Worm (Caenorhabditis elegans) whole organism, L4 larva: Measurements from ENCODE around the gene R05F9.9.
A peak's percentile ranks its signal among the peaks of the same experiment; 100 is the strongest.

ENCODE experiments used
- D1046.2 ChIP-seq: fragments of 200-800 bp; sonication (Bioruptor generic); IDR thresholded peaks from 2 replicates; pipeline ENCODE4 v1.3.6; 2022; ENCODE audit warnings: missing genetic modification characterization, missing compliant biosample characterization
- F10B5.3 ChIP-seq: sonication (generic microtip); optimal IDR thresholded peaks from 2 replicates; lab custom pipeline; 2016; ENCODE audit warnings: mild to moderate bottlenecking, missing genetic modification characterization, missing compliant biosample characterization
- F37D6.2 ChIP-seq: sonication (generic microtip); optimal IDR thresholded peaks from 2 replicates; lab custom pipeline; 2016; ENCODE audit warnings: mild to moderate bottlenecking, missing genetic modification characterization, missing compliant biosample characterization
- F44E2.7 ChIP-seq: fragments of 200-800 bp; sonication (Bioruptor generic); IDR thresholded peaks from 2 replicates; pipeline ENCODE4 v2.1.2; 2022; ENCODE audit warnings: missing genetic modification characterization, missing compliant biosample characterization
- F49E8.2 ChIP-seq: sonication (generic microtip); optimal IDR thresholded peaks from 2 replicates; lab custom pipeline; 2016; ENCODE audit warnings: missing compliant biosample characterization, mild to moderate bottlenecking, missing genetic modification characterization, borderline replicate concordance
- T20F7.1 ChIP-seq: fragments of 200-800 bp; sonication (Bioruptor generic); optimal IDR thresholded peaks from 2 replicates; lab custom pipeline; 2018; ENCODE audit warnings: mild to moderate bottlenecking, missing genetic modification characterization, missing compliant biosample characterization
- T26A8.4 ChIP-seq: fragments of 200-800 bp; sonication (Bioruptor generic); IDR thresholded peaks from 2 replicates; pipeline ENCODE4 v1.3.6; 2022; ENCODE audit warnings: missing genetic modification characterization, missing compliant biosample characterization
- Y48G9A.11 ChIP-seq: fragments of 200-800 bp; sonication (Bioruptor generic); IDR thresholded peaks from 2 replicates; pipeline ENCODE4 v1.3.6; 2022; ENCODE audit warnings: missing genetic modification reagents, missing genetic modification characterization, missing compliant biosample characterization
- Y75B8A.6 ChIP-seq: fragments of 200-800 bp; sonication (Bioruptor generic); IDR thresholded peaks from 2 replicates; pipeline ENCODE4 v1.3.6; 2022; ENCODE audit warnings: missing genetic modification reagents, missing genetic modification characterization, missing compliant biosample characterization
- ZK337.2 ChIP-seq: fragments of 200-800 bp; sonication (Bioruptor generic); IDR thresholded peaks from 2 replicates; pipeline ENCODE4 v1.3.6; 2022; ENCODE audit warnings: missing genetic modification reagents, missing genetic modification characterization, missing compliant biosample characterization
- aha-1 ChIP-seq: fragments of 150-350 bp; peaks from one replicate; lab custom pipeline; 2014; ENCODE audit warnings: missing biosample characterization, missing genetic modification characterization
- ceh-28 ChIP-seq: fragments of 150-350 bp; optimal IDR thresholded peaks from 2 replicates; lab custom pipeline; 2014; ENCODE audit warnings: missing biosample characterization, missing genetic modification reagents, missing genetic modification characterization
- ceh-32 ChIP-seq: sonication (generic microtip); optimal IDR thresholded peaks from 2 replicates; lab custom pipeline; 2016; ENCODE audit warnings: mild to moderate bottlenecking, missing genetic modification characterization, missing compliant biosample characterization; ENCODE audit not compliant: poor library complexity
- ceh-62 ChIP-seq: sonication (generic microtip); optimal IDR thresholded peaks from 2 replicates; lab custom pipeline; 2017; ENCODE audit warnings: missing biosample characterization, missing genetic modification characterization
- ceh-82 ChIP-seq: sonication (generic microtip); optimal IDR thresholded peaks from 2 replicates; lab custom pipeline; 2017; ENCODE audit warnings: missing biosample characterization, missing genetic modification characterization
- ces-1 ChIP-seq: fragments of 150-350 bp; sonication (generic microtip); optimal IDR thresholded peaks from 4 replicates; lab custom pipeline; 2014; ENCODE audit warnings: missing biosample characterization, missing genetic modification reagents, missing genetic modification characterization
- cey-2 ChIP-seq: sonication (generic microtip); optimal IDR thresholded peaks from 3 replicates; lab custom pipeline; 2017; ENCODE audit warnings: missing genetic modification characterization, mild to moderate bottlenecking, missing compliant biosample characterization, antibody characterized with exemption, borderline replicate concordance; ENCODE audit not compliant: insufficient read depth
- daf-19 ChIP-seq: fragments of 200-800 bp; sonication (Bioruptor generic); conservative IDR thresholded peaks from 2 replicates; pipeline ENCODE4 v1.3.6; 2022; ENCODE audit warnings: missing genetic modification characterization, missing compliant biosample characterization
- daf-8 ChIP-seq: fragments of 200-800 bp; sonication (Bioruptor generic); IDR thresholded peaks from 2 replicates; pipeline ENCODE4 v1.3.6; 2022; ENCODE audit warnings: missing genetic modification characterization, missing compliant biosample characterization
- dmd-8 ChIP-seq: fragments of 200-800 bp; sonication (Bioruptor generic); IDR thresholded peaks from 2 replicates; pipeline ENCODE4 v1.3.6; 2022; ENCODE audit warnings: missing genetic modification characterization, missing compliant biosample characterization
- dmd-9 ChIP-seq: fragments of 200-800 bp; sonication (Bioruptor generic); IDR thresholded peaks from 2 replicates; pipeline ENCODE4 v1.3.6; 2022; ENCODE audit warnings: missing genetic modification reagents, missing genetic modification characterization, missing compliant biosample characterization
- dpl-1 ChIP-seq: fragments of 150-350 bp; optimal IDR thresholded peaks from 2 replicates; lab custom pipeline; 2014; ENCODE audit warnings: missing biosample characterization, missing genetic modification reagents, missing genetic modification characterization
- dve-1 ChIP-seq: sonication (generic microtip); optimal IDR thresholded peaks from 2 replicates; lab custom pipeline; 2017; ENCODE audit warnings: antibody characterized with exemption, mild to moderate bottlenecking, missing genetic modification characterization, missing compliant biosample characterization; ENCODE audit not compliant: insufficient read depth
- egl-27 ChIP-seq: sonication (generic microtip); optimal IDR thresholded peaks from 3 replicates; lab custom pipeline; 2017; ENCODE audit warnings: missing biosample characterization, missing genetic modification reagents, missing genetic modification characterization
- egl-43 ChIP-seq: fragments of 200-800 bp; sonication (Bioruptor generic); IDR thresholded peaks from 2 replicates; pipeline ENCODE4 v1.3.6; 2022; ENCODE audit warnings: missing genetic modification reagents, missing genetic modification characterization, missing compliant biosample characterization
- fkh-10 ChIP-seq: fragments of 150-350 bp; optimal IDR thresholded peaks from 2 replicates; lab custom pipeline; 2014; ENCODE audit warnings: missing biosample characterization, missing genetic modification reagents, missing genetic modification characterization
- jun-1 ChIP-seq: fragments of 150-350 bp; optimal IDR thresholded peaks from 2 replicates; lab custom pipeline; 2014; ENCODE audit warnings: missing biosample characterization, missing genetic modification reagents, missing genetic modification characterization
- lin-29 ChIP-seq: fragments of 200-800 bp; sonication (Bioruptor generic); IDR thresholded peaks from 2 replicates; pipeline ENCODE4 v1.3.6; 2022; ENCODE audit warnings: missing genetic modification reagents, missing genetic modification characterization, missing compliant biosample characterization
- lin-38 ChIP-seq: fragments of 200-800 bp; sonication (Bioruptor generic); IDR thresholded peaks from 2 replicates; pipeline ENCODE4 v1.3.6; 2022; ENCODE audit warnings: missing genetic modification reagents, missing genetic modification characterization, missing compliant biosample characterization
- lin-39 ChIP-seq: fragments of 150-350 bp; optimal IDR thresholded peaks from 2 replicates; lab custom pipeline; 2014; ENCODE audit warnings: missing biosample characterization, missing genetic modification reagents, missing genetic modification characterization
- lir-3 ChIP-seq: sonication (generic microtip); optimal IDR thresholded peaks from 2 replicates; lab custom pipeline; 2016; ENCODE audit warnings: mild to moderate bottlenecking, missing genetic modification characterization, missing compliant biosample characterization
- lsy-2 ChIP-seq, 2 experiments: fragments of 150-350 bp in 1 of 2; sonication (generic microtip) in 1 of 2; optimal IDR thresholded peaks; 2 replicates each; lab custom pipeline; 2014 to 2017; ENCODE audit warnings: missing biosample characterization in 2 of 2, missing genetic modification characterization in 2 of 2
- madf-9 ChIP-seq: fragments of 200-800 bp; sonication (Bioruptor generic); conservative IDR thresholded peaks from 2 replicates; pipeline ENCODE4 v1.3.6; 2022; ENCODE audit warnings: missing genetic modification reagents, missing genetic modification characterization, missing compliant biosample characterization
- mdl-1 ChIP-seq, 2 experiments: fragments of 150-350 bp in 1 of 2; sonication (generic microtip) in 1 of 2; optimal IDR thresholded peaks; 2 replicates each; lab custom pipeline; 2014 to 2017; ENCODE audit warnings: missing biosample characterization in 2 of 2, missing genetic modification characterization in 2 of 2
- mdt-29 ChIP-seq: fragments of 200-800 bp; sonication (Bioruptor generic); IDR thresholded peaks from 2 replicates; pipeline ENCODE4 v1.3.6; 2022; ENCODE audit warnings: missing genetic modification reagents, missing genetic modification characterization, missing compliant biosample characterization
- mes-2 ChIP-seq: sonication (generic microtip); optimal IDR thresholded peaks from 2 replicates; lab custom pipeline; 2016; ENCODE audit warnings: missing genotype, mild to moderate bottlenecking, missing genetic modification characterization, missing compliant biosample characterization; ENCODE audit not compliant: poor library complexity, severe bottlenecking
- mxl-2 ChIP-seq: fragments of 200-800 bp; sonication (Bioruptor generic); conservative IDR thresholded peaks from 2 replicates; pipeline ENCODE4 v1.3.6; 2022; ENCODE audit warnings: missing genetic modification reagents, missing genetic modification characterization, missing compliant biosample characterization
- mxl-3 ChIP-seq: fragments of 200-800 bp; sonication (Bioruptor generic); optimal IDR thresholded peaks from 2 replicates; lab custom pipeline; 2018; ENCODE audit warnings: mild to moderate bottlenecking, missing genetic modification characterization, missing compliant biosample characterization
- nhr-102 ChIP-seq: sonication (generic microtip); optimal IDR thresholded peaks from 2 replicates; lab custom pipeline; 2016; ENCODE audit warnings: mild to moderate bottlenecking, missing genetic modification characterization, moderate library complexity, missing compliant biosample characterization
- nhr-11 ChIP-seq: fragments of 150-350 bp; optimal IDR thresholded peaks from 2 replicates; lab custom pipeline; 2014; ENCODE audit warnings: missing biosample characterization, missing genetic modification characterization
- nhr-111 ChIP-seq: fragments of 200-800 bp; sonication (Bioruptor generic); optimal IDR thresholded peaks from 2 replicates; lab custom pipeline; 2018; ENCODE audit warnings: mild to moderate bottlenecking, missing genetic modification characterization, missing compliant biosample characterization
- nhr-237 ChIP-seq: sonication (generic microtip); optimal IDR thresholded peaks from 2 replicates; lab custom pipeline; 2017; ENCODE audit warnings: missing biosample characterization, missing genetic modification characterization
- nhr-25 ChIP-seq: sonication (generic microtip); optimal IDR thresholded peaks from 2 replicates; lab custom pipeline; 2017; ENCODE audit warnings: missing genetic modification characterization, mild to moderate bottlenecking, missing compliant biosample characterization, antibody characterized with exemption, moderate library complexity, borderline replicate concordance; ENCODE audit not compliant: insufficient read depth
- nhr-6 ChIP-seq: fragments of 150-350 bp; optimal IDR thresholded peaks from 2 replicates; lab custom pipeline; 2014; ENCODE audit warnings: missing biosample characterization, missing genetic modification characterization
- saeg-2 ChIP-seq: fragments of 200-800 bp; sonication (Bioruptor generic); IDR thresholded peaks from 2 replicates; pipeline ENCODE4 v1.3.6; 2022; ENCODE audit warnings: missing genetic modification reagents, missing genetic modification characterization, missing compliant biosample characterization
- snpc-1.2 ChIP-seq: fragments of 200-800 bp; sonication (Bioruptor generic); IDR thresholded peaks from 2 replicates; pipeline ENCODE4 v1.3.6; 2022; ENCODE audit warnings: missing genetic modification reagents, missing genetic modification characterization, missing compliant biosample characterization
- tag-97 ChIP-seq: fragments of 200-800 bp; sonication (Bioruptor generic); IDR thresholded peaks from 2 replicates; pipeline ENCODE4 v1.3.6; 2022; ENCODE audit warnings: missing genetic modification characterization, missing compliant biosample characterization
- tra-1 ChIP-seq: fragments of 200-800 bp; sonication (Bioruptor generic); IDR thresholded peaks from 2 replicates; pipeline ENCODE4 v1.3.6; 2022; ENCODE audit warnings: missing genetic modification reagents, missing genetic modification characterization, missing compliant biosample characterization
- unc-130 ChIP-seq: sonication (generic microtip); optimal IDR thresholded peaks from 2 replicates; lab custom pipeline; 2016; ENCODE audit warnings: missing genetic modification reagents, missing genetic modification characterization, missing compliant biosample characterization
- zip-11 ChIP-seq: fragments of 200-800 bp; sonication (Bioruptor generic); IDR thresholded peaks from 2 replicates; pipeline ENCODE4 v1.3.6; 2022; ENCODE audit warnings: missing genetic modification characterization, missing compliant biosample characterization
- ztf-11 ChIP-seq: fragments of 150-350 bp; optimal IDR thresholded peaks from 2 replicates; lab custom pipeline; 2014; ENCODE audit warnings: missing biosample characterization, missing genetic modification characterization

The R05F9.9 gene

ce11 chrII:4881727-4882126 lies 20.2 kb downstream of the R05F9.9 start, which contains the start of gene gst-7 (continued):
- TF ChIP-seq nhr-111 (GFP tag; lab: Kevin White, UChicago), result no peak
- TF ChIP-seq nhr-6 (tag; lab: Kevin White, UChicago), result no peak
- 0 out of 2 replicates have a peak, but pooled peaks have one; percentile 20 for TF ChIP-seq tra-1 (GFP tag; lab: Robert Waterston, UW)
- TF ChIP-seq mdl-1 (tag; optimal IDR thresholded peaks at IDR 0.05; lab: Kevin White, UChicago), result peak in 1 of 2 experiments; percentile 53
- TF ChIP-seq nhr-102 (tag; lab: Kevin White, UChicago), result peak; percentile 95
- TF ChIP-seq dmd-8, result no peak
- TF ChIP-seq tag-97 (GFP tag; lab: Robert Waterston, UW), result no peak
- TF ChIP-seq dpl-1 (GFP tag; lab: Kevin White, UChicago), result no peak
- no peak for TF ChIP-seq nhr-237 (tag; lab: Kevin White, UChicago)
- TF ChIP-seq jun-1 (tag; lab: Kevin White, UChicago), result no peak
- no peak for TF ChIP-seq egl-27 (tag; lab: Kevin White, UChicago)
- no peak for TF ChIP-seq D1046.2
- TF ChIP-seq dmd-9, result no peak
- TF ChIP-seq T20F7.1 (GFP tag; lab: Kevin White, UChicago), result no peak
- TF ChIP-seq dve-1, result peak; percentile 83
- TF ChIP-seq saeg-2, result no peak
- TF ChIP-seq F49E8.2, result no peak
- peak; percentile 77 for TF ChIP-seq cey-2
- no peak for TF ChIP-seq daf-19 (GFP tag; lab: Robert Waterston, UW)
- no peak for TF ChIP-seq ZK337.2 (GFP tag; lab: Robert Waterston, UW)
- peak in 1 of 2 experiments; percentile 51 for TF ChIP-seq lsy-2 (tag; optimal IDR thresholded peaks at IDR 0.05; lab: Kevin White, UChicago)
- TF ChIP-seq nhr-25, result no peak
- TF ChIP-seq zip-11 (GFP tag; lab: Robert Waterston, UW), result no peak
- no peak; the same call in 1 of the 2 replicates for TF ChIP-seq lin-38 (GFP tag; lab: Robert Waterston, UW)
- no peak for TF ChIP-seq daf-8 (GFP tag; lab: Robert Waterston, UW)
- TF ChIP-seq mxl-3, result peak; percentile 95
- no peak for TF ChIP-seq F10B5.3 (tag; lab: Kevin White, UChicago)
- no peak for TF ChIP-seq mdt-29 (GFP tag; lab: Robert Waterston, UW)
- TF ChIP-seq ceh-28 (tag; lab: Kevin White, UChicago), result no peak
- TF ChIP-seq egl-43 (GFP tag; lab: Robert Waterston, UW), result no peak
- TF ChIP-seq ztf-11 (tag; lab: Kevin White, UChicago), result no peak
- no peak for TF ChIP-seq F44E2.7 (GFP tag; lab: Robert Waterston, UW)
- no peak for TF ChIP-seq ceh-32 (tag; lab: Kevin White, UChicago)
- TF ChIP-seq lin-39 (tag; lab: Kevin White, UChicago), result no peak
- TF ChIP-seq ces-1 (GFP tag; lab: Kevin White, UChicago), result no peak
- TF ChIP-seq unc-130 (GFP tag; lab: Kevin White, UChicago), result no peak
- no peak for TF ChIP-seq Y75B8A.6 (GFP tag; lab: Robert Waterston, UW)
- no peak for TF ChIP-seq ceh-82 (tag; lab: Kevin White, UChicago)
- TF ChIP-seq ceh-62 (tag; lab: Kevin White, UChicago), result no peak
- no peak for TF ChIP-seq madf-9 (GFP tag; lab: Robert Waterston, UW)
- TF ChIP-seq T26A8.4 (GFP tag; lab: Robert Waterston, UW), result no peak
- no peak for TF ChIP-seq aha-1
- TF ChIP-seq lin-29 (GFP tag; lab: Robert Waterston, UW), result no peak
- TF ChIP-seq F37D6.2 (tag; lab: Kevin White, UChicago), result no peak
- TF ChIP-seq lir-3, result no peak
- no peak for TF ChIP-seq snpc-1.2 (GFP tag; lab: Robert Waterston, UW)
- no peak for TF ChIP-seq Y48G9A.11 (GFP tag; lab: Robert Waterston, UW)
- TF ChIP-seq mes-2, result peak; percentile 18
- no peak for TF ChIP-seq mxl-2
- no peak for TF ChIP-seq fkh-10 (GFP tag; lab: Kevin White, UChicago)
- TF ChIP-seq nhr-11 (tag; lab: Kevin White, UChicago), result peak; percentile 43
